Fruit fly (Drosophila melanogaster) whole organism, embryonic: ENCODE measurements around the gene CG10862.

ENCODE experiments used
- Bgb ChIP-seq: fragments of 200-800 bp; sonication (Bioruptor generic); IDR thresholded peaks from 2 replicates; pipeline ENCODE4 v1.3.6; 2022; ENCODE audit warnings: missing biosample characterization, missing genetic modification characterization; ENCODE audit not compliant: partially characterized antibody
- Blimp-1 ChIP-seq: fragments of 200-800 bp; sonication (Bioruptor generic); optimal IDR thresholded peaks from 3 replicates; lab custom pipeline; 2018; ENCODE audit warnings: missing biosample characterization, missing genetic modification characterization, mild to moderate bottlenecking, moderate library complexity, missing genetic modification reagents
- CG10147 ChIP-seq: fragments of 200-800 bp; sonication (Bioruptor generic); optimal IDR thresholded peaks from 2 replicates; lab custom pipeline; 2019; ENCODE audit warnings: missing biosample characterization, mild to moderate bottlenecking, missing genetic modification characterization, moderate library complexity
- CG10321 ChIP-seq: fragments of 200-800 bp; sonication (Bioruptor generic); IDR thresholded peaks from 2 replicates; pipeline ENCODE4 v1.3.6; 2022; ENCODE audit warnings: missing biosample characterization, missing genetic modification characterization
- CG10543 ChIP-seq: fragments of 200-800 bp; sonication (Bioruptor generic); optimal IDR thresholded peaks from 3 replicates; lab custom pipeline; 2017; ENCODE audit warnings: missing biosample characterization, mild to moderate bottlenecking, missing genetic modification characterization, moderate library complexity
- CG11504 ChIP-seq: fragments of 200-800 bp; sonication (Bioruptor generic); optimal IDR thresholded peaks from 3 replicates; lab custom pipeline; 2019; ENCODE audit warnings: missing biosample characterization, mild to moderate bottlenecking, missing genetic modification characterization, moderate library complexity
- CG11696 ChIP-seq: fragments of 200-800 bp; sonication (Bioruptor generic); IDR thresholded peaks from 2 replicates; pipeline ENCODE4 v1.3.6; 2022; ENCODE audit warnings: missing biosample characterization, missing genetic modification characterization
- CG12104 ChIP-seq: fragments of 200-800 bp; sonication (Bioruptor generic); optimal IDR thresholded peaks from 3 replicates; lab custom pipeline; 2016; ENCODE audit warnings: missing biosample characterization, missing genetic modification characterization
- CG12155 ChIP-seq: fragments of 200-800 bp; sonication (Bioruptor generic); optimal IDR thresholded peaks from 3 replicates; lab custom pipeline; 2016; ENCODE audit warnings: missing biosample characterization, missing genetic modification characterization
- CG12659 ChIP-seq: fragments of 200-800 bp; sonication (Bioruptor generic); optimal IDR thresholded peaks from 3 replicates; lab custom pipeline; 2017; ENCODE audit warnings: mild to moderate bottlenecking, missing biosample characterization, missing genetic modification reagents, missing genetic modification characterization
- CG14667 ChIP-seq: fragments of 200-800 bp; sonication (Bioruptor generic); IDR thresholded peaks from 2 replicates; pipeline ENCODE4 v1.3.6; 2022; ENCODE audit warnings: missing biosample characterization, missing genetic modification characterization
- CG15011 ChIP-seq: fragments of 200-800 bp; sonication (Bioruptor generic); optimal IDR thresholded peaks from 3 replicates; lab custom pipeline; 2018; ENCODE audit warnings: missing biosample characterization, mild to moderate bottlenecking, missing genetic modification characterization
- CG15479 ChIP-seq: fragments of 200-800 bp; sonication (Bioruptor generic); optimal IDR thresholded peaks from 3 replicates; lab custom pipeline; 2019; ENCODE audit warnings: missing biosample characterization, mild to moderate bottlenecking, missing genetic modification characterization, moderate library complexity
- CG17802 ChIP-seq: fragments of 200-800 bp; sonication (Bioruptor generic); optimal IDR thresholded peaks from 2 replicates; lab custom pipeline; 2018; ENCODE audit warnings: missing biosample characterization, mild to moderate bottlenecking, missing genetic modification characterization, moderate library complexity
- CG17829 ChIP-seq: fragments of 200-800 bp; optimal IDR thresholded peaks from 2 replicates; lab custom pipeline; 2019; ENCODE audit warnings: missing biosample characterization, mild to moderate bottlenecking, missing genetic modification characterization, moderate library complexity
- CG33213 ChIP-seq: fragments of 200-800 bp; sonication (Bioruptor generic); optimal IDR thresholded peaks from 3 replicates; lab custom pipeline; 2016; ENCODE audit warnings: missing biosample characterization, missing genetic modification characterization
- CG34422 ChIP-seq: fragments of 200-800 bp; sonication (Bioruptor generic); IDR thresholded peaks from 3 replicates; pipeline ENCODE4 v1.3.6; 2022; ENCODE audit warnings: missing biosample characterization, missing genetic modification characterization
- CG4854 ChIP-seq: fragments of 200-800 bp; sonication (Bioruptor generic); optimal IDR thresholded peaks from 2 replicates; lab custom pipeline; 2016; ENCODE audit warnings: missing biosample characterization, missing genetic modification characterization, inconsistent platforms
- CG6813 ChIP-seq: fragments of 200-800 bp; sonication (Bioruptor generic); optimal IDR thresholded peaks from 2 replicates; lab custom pipeline; 2017; ENCODE audit warnings: missing biosample characterization, missing genetic modification characterization, mild to moderate bottlenecking, moderate library complexity, missing genetic modification reagents
- CG7556 ChIP-seq: fragments of 200-800 bp; sonication (Bioruptor generic); optimal IDR thresholded peaks from 2 replicates; lab custom pipeline; 2017; ENCODE audit warnings: missing biosample characterization, mild to moderate bottlenecking, missing genetic modification characterization
- CG8089 ChIP-seq: fragments of 200-800 bp; sonication (Bioruptor generic); optimal IDR thresholded peaks from 3 replicates; lab custom pipeline; 2016; ENCODE audit warnings: missing biosample characterization, missing genetic modification characterization
- CG8388 ChIP-seq: fragments of 200-800 bp; sonication (Bioruptor generic); optimal IDR thresholded peaks from 2 replicates; lab custom pipeline; 2019; ENCODE audit warnings: missing biosample characterization, mild to moderate bottlenecking, missing genetic modification characterization, moderate library complexity
- CG9932 ChIP-seq: fragments of 200-800 bp; sonication (Bioruptor generic); IDR thresholded peaks from 2 replicates; pipeline ENCODE4 v1.3.6; 2022; ENCODE audit warnings: missing biosample characterization, missing genetic modification characterization
- Ets65A ChIP-seq: fragments of 200-800 bp; sonication (Bioruptor generic); peaks from one replicate; lab custom pipeline; 2016; ENCODE audit warnings: missing biosample characterization, missing genetic modification characterization
- Fer3 ChIP-seq: fragments of 200-800 bp; sonication (Bioruptor generic); optimal IDR thresholded peaks from 2 replicates; lab custom pipeline; 2018; ENCODE audit warnings: missing biosample characterization, mild to moderate bottlenecking, missing genetic modification characterization, moderate library complexity
- H15 ChIP-seq: fragments of 200-800 bp; sonication (Bioruptor generic); IDR thresholded peaks from 3 replicates; pipeline ENCODE4 v1.3.6; 2022; ENCODE audit warnings: missing biosample characterization, missing genetic modification characterization
- Lhr ChIP-seq: fragments of 200-800 bp; sonication (Bioruptor generic); optimal IDR thresholded peaks from 3 replicates; lab custom pipeline; 2017; ENCODE audit warnings: mild to moderate bottlenecking, missing biosample characterization, missing genetic modification reagents, missing genetic modification characterization
- Myb ChIP-seq: fragments of 200-800 bp; sonication (Bioruptor generic); optimal IDR thresholded peaks from 2 replicates; lab custom pipeline; 2016; ENCODE audit warnings: missing biosample characterization, missing genetic modification characterization
- NFAT ChIP-seq: fragments of 200-800 bp; sonication (Bioruptor generic); IDR thresholded peaks from 2 replicates; pipeline ENCODE4 v1.3.6; 2022; ENCODE audit warnings: missing biosample characterization, missing genetic modification characterization
- Nf-YA ChIP-seq: fragments of 200-800 bp; sonication (Bioruptor generic); IDR thresholded peaks from 2 replicates; pipeline ENCODE4 v1.3.6; 2022; ENCODE audit warnings: missing biosample characterization, missing genetic modification characterization
- ato ChIP-seq: fragments of 200-800 bp; sonication (Bioruptor generic); IDR thresholded peaks from 2 replicates; pipeline ENCODE4 v1.3.6; 2022; ENCODE audit warnings: missing biosample characterization, missing genetic modification characterization; ENCODE audit not compliant: partially characterized antibody
- bcd ChIP-seq: fragments of 200-800 bp; sonication (Bioruptor generic); optimal IDR thresholded peaks from 2 replicates; lab custom pipeline; 2017; ENCODE audit warnings: missing biosample characterization, mild to moderate bottlenecking, missing genetic modification characterization
- crc ChIP-seq: fragments of 200-800 bp; sonication (Bioruptor generic); optimal IDR thresholded peaks from 2 replicates; lab custom pipeline; 2016; ENCODE audit warnings: missing biosample characterization, missing genetic modification characterization
- crp ChIP-seq, 2 experiments: fragments of 200-800 bp; sonication (Bioruptor generic); optimal IDR thresholded peaks; 2 replicates in 1 of 2; 3 replicates in 1 of 2; lab custom pipeline; 2017; ENCODE audit warnings: missing biosample characterization in 2 of 2, missing genetic modification characterization in 2 of 2, mild to moderate bottlenecking in 1 of 2, moderate library complexity in 1 of 2
- hbn ChIP-seq: fragments of 200-800 bp; sonication (Bioruptor generic); IDR thresholded peaks from 2 replicates; pipeline ENCODE4 v1.3.6; 2022; ENCODE audit warnings: missing biosample characterization, missing genetic modification characterization; ENCODE audit not compliant: partially characterized antibody
- hkb ChIP-seq, 2 experiments: fragments of 200-800 bp in 1 of 2; fragments of >200 bp in 1 of 2; sonication (Bioruptor generic) in 1 of 2; IDR thresholded peaks in 1 of 2; optimal IDR thresholded peaks in 1 of 2; 2 replicates each; pipeline versions ENCODE4 v1.3.6 to Lab custom; 2017 to 2022; ENCODE audit warnings: missing biosample characterization in 1 of 2, missing genetic modification characterization in 1 of 2
- knrl ChIP-seq: fragments of 200-800 bp; sonication (Bioruptor generic); IDR thresholded peaks from 3 replicates; pipeline ENCODE4 v1.3.6; 2022; ENCODE audit warnings: missing biosample characterization, missing genetic modification characterization; ENCODE audit not compliant: partially characterized antibody
- lab ChIP-seq: fragments of 200-800 bp; sonication (Bioruptor generic); optimal IDR thresholded peaks from 3 replicates; lab custom pipeline; 2017; ENCODE audit warnings: missing biosample characterization, missing genetic modification characterization, mild to moderate bottlenecking, moderate library complexity, missing genetic modification reagents
- nau ChIP-seq: fragments of 200-800 bp; sonication (Bioruptor generic); optimal IDR thresholded peaks from 3 replicates; lab custom pipeline; 2017; ENCODE audit warnings: missing biosample characterization, mild to moderate bottlenecking, missing genetic modification characterization, missing genetic modification reagents
- phol ChIP-seq: fragments of 200-800 bp; sonication (Bioruptor generic); optimal IDR thresholded peaks from 3 replicates; lab custom pipeline; 2018; ENCODE audit warnings: missing biosample characterization, mild to moderate bottlenecking, missing genetic modification characterization, moderate library complexity
- row ChIP-seq: fragments of 200-800 bp; sonication (Bioruptor generic); IDR thresholded peaks from 3 replicates; pipeline ENCODE4 v1.3.6; 2022; ENCODE audit warnings: missing biosample characterization, missing genetic modification characterization
- so ChIP-seq: fragments of 200-800 bp; sonication (Bioruptor generic); IDR thresholded peaks from 3 replicates; pipeline ENCODE4 v1.3.6; 2022; ENCODE audit warnings: missing biosample characterization, missing genetic modification characterization
- sr ChIP-seq: fragments of 200-800 bp; sonication (Bioruptor generic); IDR thresholded peaks from 3 replicates; pipeline ENCODE4 v1.3.6; 2022; ENCODE audit warnings: missing biosample characterization, missing genetic modification characterization
- tgo ChIP-seq: fragments of 200-800 bp; sonication (Bioruptor generic); IDR thresholded peaks from 3 replicates; pipeline ENCODE4 v1.3.6; 2022; ENCODE audit warnings: missing biosample characterization, missing genetic modification characterization
- tio ChIP-seq: fragments of 200-800 bp; sonication (Bioruptor generic); optimal IDR thresholded peaks from 2 replicates; lab custom pipeline; 2017; ENCODE audit warnings: missing biosample characterization, missing genetic modification characterization, inconsistent platforms
- trem ChIP-seq: fragments of 200-800 bp; optimal IDR thresholded peaks from 3 replicates; lab custom pipeline; 2019; ENCODE audit warnings: missing biosample characterization, mild to moderate bottlenecking, missing genetic modification characterization, moderate library complexity
- tup ChIP-seq: fragments of 200-800 bp; sonication (Bioruptor generic); optimal IDR thresholded peaks from 2 replicates; lab custom pipeline; 2016; ENCODE audit warnings: missing biosample characterization, mild to moderate bottlenecking, missing genetic modification characterization, moderate library complexity
- wdn ChIP-seq: fragments of 200-800 bp; sonication (Bioruptor generic); IDR thresholded peaks from 2 replicates; pipeline ENCODE4 v1.3.6; 2022; ENCODE audit warnings: missing biosample characterization, missing genetic modification characterization
- z ChIP-seq: fragments of 200-800 bp; sonication (Bioruptor generic); IDR thresholded peaks from 3 replicates; pipeline ENCODE4 v1.3.6; 2022; ENCODE audit warnings: missing biosample characterization, missing genetic modification characterization

The CG10862 gene

DNA sequence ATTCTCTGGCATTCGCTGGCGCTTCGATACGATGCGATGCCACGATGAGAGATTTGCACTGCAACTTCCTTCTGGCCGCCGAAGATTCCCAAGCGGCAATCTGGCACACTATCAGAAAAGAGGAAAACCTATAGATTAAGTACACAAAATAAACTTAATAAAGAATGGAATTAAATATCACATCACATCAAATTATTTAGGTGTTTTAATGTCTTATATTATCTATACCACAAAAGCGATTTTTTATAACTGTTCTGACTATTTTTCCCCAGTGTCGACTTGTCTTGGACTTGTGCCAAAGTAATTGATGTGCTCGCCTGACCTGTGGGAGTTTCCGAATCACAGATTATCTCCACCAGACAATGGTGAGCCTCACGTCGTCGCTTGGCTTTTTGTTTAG, 40.8 kb upstream of the CG10862 start (continued):
- TF ChIP-seq sr (GFP tag; lab: Robert Waterston, UW) (no peak), Lhr (GFP tag; lab: Kevin White, UChicago) (no peak), CG10321 (GFP tag; lab: Robert Waterston, UW) (no peak), CG10543 (GFP tag; lab: Kevin White, UChicago) (no peak), CG12659 (no peak)

DNA sequence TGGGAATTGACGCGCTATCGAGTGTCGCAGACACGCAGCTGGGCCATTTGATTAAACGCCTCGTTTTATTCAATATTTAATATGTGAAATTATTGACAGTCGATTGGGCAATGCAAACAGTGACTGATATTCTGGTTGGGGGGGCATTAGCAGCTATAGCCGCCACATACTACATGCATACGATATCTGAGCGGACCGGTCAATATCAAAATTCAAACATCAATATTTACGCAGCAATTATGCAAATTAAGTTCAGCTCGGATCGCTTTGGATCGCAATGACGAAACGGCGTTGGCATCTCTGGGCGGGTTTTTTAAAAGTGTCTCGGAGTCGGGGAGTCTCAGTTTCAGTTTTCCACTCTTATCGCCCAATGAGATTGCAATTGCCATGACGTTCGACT, 37.1 kb upstream of the CG10862 start:
- TF ChIP-seq tgo (GFP tag; lab: Robert Waterston, UW) (no peak), row (GFP tag; lab: Robert Waterston, UW) (no peak), nau (GFP tag; lab: Kevin White, UChicago) (no peak), Nf-YA (GFP tag; lab: Robert Waterston, UW) (no peak), CG33213 (GFP tag; lab: Kevin White, UChicago) (no peak), CG17802 (no peak), lab (GFP tag; lab: Kevin White, UChicago) (peak; percentile 37), bcd (GFP tag; lab: Kevin White, UChicago) (no peak), CG8089 (no peak), ato (GFP tag; lab: Robert Waterston, UW) (no peak), CG11696 (GFP tag; lab: Robert Waterston, UW) (no peak), z (GFP tag; lab: Robert Waterston, UW) (no peak), CG34422 (GFP tag; lab: Robert Waterston, UW) (no peak), H15 (no peak), hbn (GFP tag; lab: Robert Waterston, UW) (no peak), CG12104 (GFP tag; lab: Kevin White, UChicago) (no peak), Ets65A (GFP tag; lab: Kevin White, UChicago) (no peak), CG17829 (tag; lab: Kevin White, UChicago) (no peak), crc (GFP tag; lab: Kevin White, UChicago) (no peak), CG6813 (GFP tag; lab: Kevin White, UChicago) (peak; percentile 22), CG15479 (no peak), Fer3 (tag; lab: Kevin White, UChicago) (no peak), tio (GFP tag; lab: Kevin White, UChicago) (no peak), so (peak; percentile 29; the same call in 1 of the 3 replicates), CG9932 (GFP tag; lab: Robert Waterston, UW) (no peak), CG11504 (tag; lab: Kevin White, UChicago) (peak; percentile 23), Bgb (GFP tag; lab: Robert Waterston, UW) (no peak), trem (no peak), crp (GFP tag; optimal IDR thresholded peaks at IDR 0.05; lab: Kevin White, UChicago) (no peak), wdn (no peak), NFAT (GFP tag; lab: Robert Waterston, UW) (no peak), CG10147 (GFP tag; lab: Kevin White, UChicago) (no peak), CG8388 (GFP tag; lab: Kevin White, UChicago) (no peak), CG15011 (no peak), Blimp-1 (no peak), CG12155 (GFP tag; lab: Kevin White, UChicago) (no peak), hkb (optimal IDR thresholded peaks at IDR 0.05; lab: Kevin White, UChicago) (no peak), hkb (GFP tag; IDR thresholded peaks at IDR 0.05; lab: Robert Waterston, UW) (no peak), Myb (GFP tag; lab: Kevin White, UChicago) (no peak), phol (no peak), knrl (GFP tag; lab: Robert Waterston, UW) (no peak), CG4854 (GFP tag; lab: Kevin White, UChicago) (no peak), tup (no peak), CG14667 (GFP tag; lab: Robert Waterston, UW) (no peak), CG7556 (GFP tag; lab: Kevin White, UChicago) (no peak)
